Fruit fly (Drosophila melanogaster) whole organism, wandering third instar larva: Measurements from ENCODE around the gene Muc68Ca.
A peak's percentile ranks its signal among the peaks of the same experiment; 100 is the strongest.

Experiments used
- Abd-B ChIP-seq: fragments of >200 bp; optimal IDR thresholded peaks from 2 replicates; lab custom pipeline; 2017; ENCODE audit warnings: missing biosample characterization, missing genetic modification characterization
- CG32264 ChIP-seq: fragments of 200-800 bp; sonication (Bioruptor generic); optimal IDR thresholded peaks from 2 replicates; lab custom pipeline; 2016; ENCODE audit warnings: missing biosample characterization, missing genetic modification characterization
- CG9705 ChIP-seq: fragments of 200-800 bp; sonication (Bioruptor generic); optimal IDR thresholded peaks from 2 replicates; lab custom pipeline; 2018; ENCODE audit warnings: missing biosample characterization, mild to moderate bottlenecking, missing genetic modification characterization
- CrebA ChIP-seq: fragments of 200-800 bp; sonication (Bioruptor generic); optimal IDR thresholded peaks from 2 replicates; lab custom pipeline; 2016; ENCODE audit warnings: missing biosample characterization, mild to moderate bottlenecking, missing genetic modification characterization, borderline replicate concordance
- Dfd ChIP-seq: fragments of >200 bp; optimal IDR thresholded peaks from 2 replicates; lab custom pipeline; 2017; ENCODE audit warnings: missing biosample characterization, missing genetic modification characterization
- Dif ChIP-seq: fragments of 200-275, 200-300 bp; sonication (Bioruptor generic); optimal IDR thresholded peaks from 2 replicates; lab custom pipeline; 2018; ENCODE audit warnings: missing biosample characterization, missing genetic modification characterization; ENCODE audit not compliant: partially characterized antibody
- GATAd ChIP-seq: sonication (Bioruptor generic); optimal IDR thresholded peaks from 2 replicates; lab custom pipeline; 2016; ENCODE audit warnings: missing biosample characterization, missing genetic modification characterization
- HLH106 ChIP-seq: fragments of 200-800 bp; optimal IDR thresholded peaks from 3 replicates; lab custom pipeline; 2019; ENCODE audit warnings: missing biosample characterization, mild to moderate bottlenecking, missing genetic modification characterization, moderate library complexity
- Hnf4 ChIP-seq: fragments of 200-800 bp; sonication (Bioruptor generic); optimal IDR thresholded peaks from 2 replicates; lab custom pipeline; 2016; ENCODE audit warnings: missing biosample characterization, mild to moderate bottlenecking, missing genetic modification characterization
- Hr78 ChIP-seq: fragments of >200 bp; optimal IDR thresholded peaks from 2 replicates; lab custom pipeline; 2017; ENCODE audit warnings: missing biosample characterization, missing genetic modification characterization
- Hr83 ChIP-seq: fragments of 200-300 bp; sonication (Bioruptor generic); optimal IDR thresholded peaks from 2 replicates; lab custom pipeline; 2016; ENCODE audit warnings: missing biosample characterization, mild to moderate bottlenecking, missing genetic modification characterization, moderate library complexity; ENCODE audit not compliant: poor library complexity, severe bottlenecking
- Jra ChIP-seq: sonication (Bioruptor generic); optimal IDR thresholded peaks from 2 replicates; lab custom pipeline; 2016; ENCODE audit warnings: missing biosample characterization, missing genetic modification characterization
- Mio ChIP-seq: sonication (Bioruptor generic); optimal IDR thresholded peaks from 2 replicates; lab custom pipeline; 2016; ENCODE audit warnings: missing biosample characterization, missing genetic modification characterization
- Myc ChIP-seq: fragments of >200 bp; optimal IDR thresholded peaks from 2 replicates; lab custom pipeline; 2017
- N ChIP-seq: fragments of >200 bp; optimal IDR thresholded peaks from 2 replicates; lab custom pipeline; 2018; ENCODE audit warnings: missing biosample characterization, missing external identifiers, missing genetic modification characterization
- OdsH ChIP-seq: fragments of 200-800 bp; sonication (Bioruptor generic); optimal IDR thresholded peaks from 2 replicates; lab custom pipeline; 2016; ENCODE audit warnings: missing biosample characterization, mild to moderate bottlenecking, missing genetic modification characterization
- Rel ChIP-seq, 2 experiments: fragments of 200-800 bp; sonication (Bioruptor generic) in 1 of 2; optimal IDR thresholded peaks; 2 replicates in 1 of 2; 3 replicates in 1 of 2; lab custom pipeline; 2016 to 2019; ENCODE audit warnings: mild to moderate bottlenecking in 2 of 2, missing biosample characterization in 2 of 2, missing genetic modification characterization in 2 of 2, moderate library complexity in 1 of 2
- Sp1 ChIP-seq: fragments of 200-800 bp; sonication (Bioruptor generic); optimal IDR thresholded peaks from 3 replicates; lab custom pipeline; 2019; ENCODE audit warnings: missing biosample characterization, mild to moderate bottlenecking, missing genetic modification characterization, moderate library complexity
- Vsx2 ChIP-seq: fragments of 200-300, 225-300 bp; sonication (Bioruptor generic); optimal IDR thresholded peaks from 2 replicates; lab custom pipeline; 2018; ENCODE audit warnings: missing biosample characterization, missing genetic modification characterization; ENCODE audit not compliant: partially characterized antibody
- br ChIP-seq: fragments of 200-800 bp; sonication (Bioruptor generic); optimal IDR thresholded peaks from 2 replicates; lab custom pipeline; 2016; ENCODE audit warnings: missing biosample characterization, missing genetic modification characterization
- brk ChIP-seq: fragments of 200-800 bp; sonication (Bioruptor generic); optimal IDR thresholded peaks from 2 replicates; lab custom pipeline; 2016; ENCODE audit warnings: missing biosample characterization, mild to moderate bottlenecking, missing genetic modification characterization
- dl ChIP-seq, 2 experiments: fragments of 175-275, 200-275 bp in 1 of 2; fragments of 200-275 bp in 1 of 2; sonication (Bioruptor generic); optimal IDR thresholded peaks; lab custom pipeline; 2018; ENCODE audit warnings: mild to moderate bottlenecking in 2 of 2, missing biosample characterization in 2 of 2, missing genetic modification characterization in 2 of 2, moderate library complexity in 2 of 2; ENCODE audit not compliant: partially characterized antibody in 2 of 2, insufficient read depth in 1 of 2
- dmrt93B ChIP-seq: fragments of 200-800 bp; sonication (Bioruptor generic); optimal IDR thresholded peaks from 2 replicates; lab custom pipeline; 2018; ENCODE audit warnings: missing biosample characterization, mild to moderate bottlenecking, missing genetic modification characterization
- dsf ChIP-seq: sonication (Bioruptor generic); optimal IDR thresholded peaks from 2 replicates; lab custom pipeline; 2016; ENCODE audit warnings: missing biosample characterization, missing genetic modification characterization, borderline replicate concordance
- ey ChIP-seq: fragments of 200-800 bp; sonication (Bioruptor generic); optimal IDR thresholded peaks from 2 replicates; lab custom pipeline; 2016; ENCODE audit warnings: missing biosample characterization, missing genetic modification characterization
- foxo ChIP-seq, 2 experiments: fragments of 200-800 bp; sonication (Bioruptor generic); optimal IDR thresholded peaks; 2 replicates in 1 of 2; 3 replicates in 1 of 2; lab custom pipeline; 2016 to 2017; ENCODE audit warnings: missing biosample characterization in 2 of 2, missing genetic modification characterization in 2 of 2
- fru ChIP-seq: fragments of 200-800 bp; sonication (Bioruptor generic); optimal IDR thresholded peaks from 3 replicates; lab custom pipeline; 2016; ENCODE audit warnings: missing biosample characterization, mild to moderate bottlenecking, missing genetic modification characterization
- h ChIP-seq: fragments of 200-800 bp; sonication (Bioruptor generic); optimal IDR thresholded peaks from 3 replicates; lab custom pipeline; 2016; ENCODE audit warnings: missing biosample characterization, mild to moderate bottlenecking, missing genetic modification characterization
- jim ChIP-seq: fragments of 175-275, 200-325 bp; sonication (Bioruptor generic); optimal IDR thresholded peaks from 2 replicates; lab custom pipeline; 2016; ENCODE audit warnings: missing biosample characterization, mild to moderate bottlenecking, missing genetic modification characterization
- lola ChIP-seq: fragments of >200 bp; optimal IDR thresholded peaks from 2 replicates; lab custom pipeline; 2017; ENCODE audit warnings: missing biosample characterization, missing genetic modification characterization
- pan ChIP-seq: fragments of >200 bp; optimal IDR thresholded peaks from 2 replicates; lab custom pipeline; 2017
- psq ChIP-seq: fragments of 200-800 bp; sonication (Bioruptor generic); optimal IDR thresholded peaks from 3 replicates; lab custom pipeline; 2017; ENCODE audit warnings: missing biosample characterization, mild to moderate bottlenecking, missing genetic modification characterization, moderate library complexity
- rgr ChIP-seq: fragments of 200-800 bp; sonication (Bioruptor generic); optimal IDR thresholded peaks from 3 replicates; lab custom pipeline; 2016; ENCODE audit warnings: missing biosample characterization, mild to moderate bottlenecking, missing genetic modification characterization
- sage ChIP-seq: fragments of 200-800 bp; sonication (Bioruptor generic); optimal IDR thresholded peaks from 2 replicates; lab custom pipeline; 2016; ENCODE audit warnings: missing biosample characterization, mild to moderate bottlenecking, missing genetic modification characterization
- sv ChIP-seq: fragments of 200-800 bp; sonication (Bioruptor generic); optimal IDR thresholded peaks from 3 replicates; lab custom pipeline; 2016; ENCODE audit warnings: missing biosample characterization, missing genetic modification characterization
- tai ChIP-seq: sonication (Bioruptor generic); optimal IDR thresholded peaks from 2 replicates; lab custom pipeline; 2016; ENCODE audit warnings: missing biosample characterization, missing genetic modification characterization
- usp ChIP-seq: fragments of >200 bp; optimal IDR thresholded peaks from 2 replicates; lab custom pipeline; 2017; ENCODE audit warnings: missing biosample characterization, missing genetic modification characterization
- woc ChIP-seq: sonication (Bioruptor generic); optimal IDR thresholded peaks from 2 replicates; lab custom pipeline; 2016; ENCODE audit warnings: missing biosample characterization, mild to moderate bottlenecking, missing genetic modification characterization

The Muc68Ca gene

dm6 chr3L:11634551-11634950 is 14.7 kb upstream of the Muc68Ca start:
- TF ChIP-seq Myc (lab: Kevin White, UChicago) (no peak), dl (GFP tag; optimal IDR thresholded peaks at IDR 0.05; lab: Kevin White, UChicago; ENCODE audit: insufficient read depth in 1 of 2, partially characterized antibody in 2 of 2) (no peak), Mio (GFP tag; lab: Kevin White, UChicago) (no peak), dsf (GFP tag; lab: Kevin White, UChicago) (no peak)

- TF ChIP-seq Rel (GFP tag; optimal IDR thresholded peaks at IDR 0.05; lab: Kevin White, UChicago): no peak
- TF ChIP-seq Rel (tag; optimal IDR thresholded peaks at IDR 0.05; lab: Kevin White, UChicago): peak; percentile 41
- TF ChIP-seq Hnf4 (GFP tag; lab: Kevin White, UChicago): no peak
Observed at dm6 chr3L:11631092-11631491, 11.2 kb upstream of the Muc68Ca start, which contains the start of gene CG32091. Gene CG32091 (plus strand): TSS chr3L:11631392.

- peak in 1 of 2 experiments; percentile 4 for TF ChIP-seq foxo (GFP tag; optimal IDR thresholded peaks at IDR 0.05; lab: Kevin White, UChicago)
- TF ChIP-seq Hr83 (GFP tag; lab: Kevin White, UChicago): no peak
- peak; percentile 1 for TF ChIP-seq brk
- peak; percentile 40 for TF ChIP-seq tai (GFP tag; lab: Kevin White, UChicago)
- TF ChIP-seq Jra (GFP tag; lab: Kevin White, UChicago): peak; percentile 6
- no peak for TF ChIP-seq psq (GFP tag; lab: Kevin White, UChicago)
- peak; percentile 37 for TF ChIP-seq Hnf4 (GFP tag; lab: Kevin White, UChicago)
- peak; percentile 1 for TF ChIP-seq dsf (GFP tag; lab: Kevin White, UChicago)
Observed at dm6 chr3L:11630684-11631083, 10.8 kb upstream of the Muc68Ca start.

dm6 chr3L:11627819-11628483 is 8.1 kb upstream of the Muc68Ca start, which contains the start of gene Apt1:
Gene Apt1 (plus strand): TSS chr3L:11628037.
- TF ChIP-seq HLH106 (tag; lab: Kevin White, UChicago): no peak
- no peak for TF ChIP-seq usp (GFP tag; lab: Kevin White, UChicago)
- TF ChIP-seq rgr (GFP tag; lab: Kevin White, UChicago): peak; percentile 10
- peak; percentile 81 for TF ChIP-seq Hnf4 (GFP tag; lab: Kevin White, UChicago)
- no peak for TF ChIP-seq sv (GFP tag; lab: Kevin White, UChicago)
- no peak for TF ChIP-seq jim (GFP tag; lab: Kevin White, UChicago)
- TF ChIP-seq fru (GFP tag; lab: Kevin White, UChicago): no peak
- peak; percentile 17 for TF ChIP-seq h (GFP tag; lab: Kevin White, UChicago)
- TF ChIP-seq foxo (GFP tag; optimal IDR thresholded peaks at IDR 0.05; lab: Kevin White, UChicago): no peak
- peak; percentile 74 for TF ChIP-seq tai (GFP tag; lab: Kevin White, UChicago)
- TF ChIP-seq CrebA: no peak
- no peak for TF ChIP-seq Abd-B
- no peak for TF ChIP-seq br (GFP tag; lab: Kevin White, UChicago)
- TF ChIP-seq Hr78 (GFP tag; lab: Kevin White, UChicago): no peak
- TF ChIP-seq Hr83 (GFP tag; lab: Kevin White, UChicago): peak; percentile 74
- no peak for TF ChIP-seq CG9705 (GFP tag; lab: Kevin White, UChicago)
- TF ChIP-seq N (GFP tag; lab: Kevin White, UChicago): no peak
- no peak for TF ChIP-seq Rel (GFP tag; optimal IDR thresholded peaks at IDR 0.05; lab: Kevin White, UChicago)
- TF ChIP-seq Rel (tag; optimal IDR thresholded peaks at IDR 0.05; lab: Kevin White, UChicago): peak; percentile 9
- TF ChIP-seq psq (GFP tag; lab: Kevin White, UChicago): no peak
- no peak for TF ChIP-seq ey (GFP tag; lab: Kevin White, UChicago)
- no peak for TF ChIP-seq dmrt93B (GFP tag; lab: Kevin White, UChicago)
- no peak for TF ChIP-seq GATAd (GFP tag; lab: Kevin White, UChicago)
- TF ChIP-seq Sp1 (GFP tag; lab: Kevin White, UChicago): no peak
- TF ChIP-seq Myc (lab: Kevin White, UChicago): no peak
- TF ChIP-seq sage (GFP tag; lab: Kevin White, UChicago): peak; percentile 47
- TF ChIP-seq woc (GFP tag; lab: Kevin White, UChicago): no peak
- no peak for TF ChIP-seq CG32264 (GFP tag; lab: Kevin White, UChicago)
- no peak for TF ChIP-seq lola
- TF ChIP-seq Dif: no peak
- TF ChIP-seq Mio (GFP tag; lab: Kevin White, UChicago): no peak
- no peak for TF ChIP-seq pan (lab: Kevin White, UChicago)
- no peak for TF ChIP-seq dl (GFP tag; optimal IDR thresholded peaks at IDR 0.05; lab: Kevin White, UChicago; ENCODE audit: insufficient read depth in 1 of 2, partially characterized antibody in 2 of 2)
- TF ChIP-seq dsf (GFP tag; lab: Kevin White, UChicago): peak; percentile 23
- TF ChIP-seq brk: peak; percentile 52
- TF ChIP-seq Vsx2 (GFP tag; lab: Kevin White, UChicago): no peak
- no peak for TF ChIP-seq Dfd
- TF ChIP-seq Jra (GFP tag; lab: Kevin White, UChicago): peak; percentile 73
- TF ChIP-seq OdsH (GFP tag; lab: Kevin White, UChicago): no peak
- TF ChIP-seq, all 38 proteins: peak for 10
